Fruit fly (Drosophila melanogaster): ENCODE results near the gene CG13023.

Gene CG13023

dm6 chr3L:16956003-16956767 lies 29.0 kb upstream of the CG13023 start (continued):
- TF ChIP-seq slbo (GFP tag; IDR thresholded peaks at IDR 0.05): no peak
- no peak for TF ChIP-seq z (GFP tag; IDR thresholded peaks at IDR 0.05)
- no peak for TF ChIP-seq Hmx (GFP tag; optimal IDR thresholded peaks at IDR 0.05)
- peak; percentile 52 for TF ChIP-seq Med (GFP tag)
- TF ChIP-seq CG12071 (GFP tag; optimal IDR thresholded peaks at IDR 0.05): no peak
- no peak for TF ChIP-seq H15 (GFP tag; IDR thresholded peaks at IDR 0.05)
- TF ChIP-seq ftz-f1 (GFP tag; optimal IDR thresholded peaks at IDR 0.05): peak; percentile 7
- TF ChIP-seq Scr (GFP tag; IDR thresholded peaks at IDR 0.05; ENCODE audit: partially characterized antibody): no peak
- TF ChIP-seq Myb (GFP tag; optimal IDR thresholded peaks at IDR 0.05): no peak
- no peak for TF ChIP-seq CG33557 (GFP tag; optimal IDR thresholded peaks at IDR 0.05)
- peak; percentile 68 for TF ChIP-seq crol (GFP tag; IDR thresholded peaks at IDR 0.05)
- TF ChIP-seq lbe (GFP tag; optimal IDR thresholded peaks at IDR 0.05): peak; percentile 36
- no peak for TF ChIP-seq Rx (GFP tag; IDR thresholded peaks at IDR 0.05)
- no peak for TF ChIP-seq Elba2 (GFP tag; optimal IDR thresholded peaks at IDR 0.05)
- TF ChIP-seq klu (GFP tag; IDR thresholded peaks at IDR 0.05): no peak
- TF ChIP-seq fd96Cb (tag; optimal IDR thresholded peaks at IDR 0.05): no peak
- TF ChIP-seq rib (GFP tag; IDR thresholded peaks at IDR 0.05): 0 out of 2 replicates have a peak, but pooled peaks have one; percentile 12
- no peak for TF ChIP-seq caup (GFP tag; optimal IDR thresholded peaks at IDR 0.05; ENCODE audit: severe bottlenecking)
- no peak for TF ChIP-seq CG1233 (GFP tag; optimal IDR thresholded peaks at IDR 0.05)
- TF ChIP-seq Xrp1 (GFP tag; IDR thresholded peaks at IDR 0.05): no peak
- no peak for TF ChIP-seq CG2678 (tag; optimal IDR thresholded peaks at IDR 0.05)
- TF ChIP-seq CG4424 (GFP tag; optimal IDR thresholded peaks at IDR 0.05): no peak
- TF ChIP-seq emc (GFP tag; optimal IDR thresholded peaks at IDR 0.05): no peak
- no peak for TF ChIP-seq CG15601 (tag; optimal IDR thresholded peaks at IDR 0.05)
- no peak for TF ChIP-seq pzg (GFP tag; optimal IDR thresholded peaks at IDR 0.05)
- no peak for TF ChIP-seq Meics (GFP tag; optimal IDR thresholded peaks at IDR 0.05)
- TF ChIP-seq CG2199 (GFP tag; IDR thresholded peaks at IDR 0.05): peak; percentile 71; the same call in 1 of the 3 replicates
- TF ChIP-seq vvl (GFP tag; IDR thresholded peaks at IDR 0.05): no peak; the same call in 1 of the 2 replicates
- no peak for TF ChIP-seq Dbx (GFP tag; IDR thresholded peaks at IDR 0.05)
- no peak for TF ChIP-seq CG43689 (GFP tag; IDR thresholded peaks at IDR 0.05)
- TF ChIP-seq schlank (tag; optimal IDR thresholded peaks at IDR 0.05): no peak
- no peak for TF ChIP-seq eyg (GFP tag; optimal IDR thresholded peaks at IDR 0.05)
- TF ChIP-seq Jarid2 (GFP tag; optimal IDR thresholded peaks at IDR 0.05): no peak
- TF ChIP-seq Vsx1 (GFP tag; optimal IDR thresholded peaks at IDR 0.05): no peak
- TF ChIP-seq kah (GFP tag; optimal IDR thresholded peaks at IDR 0.05): no peak
- TF ChIP-seq ssp (GFP tag; IDR thresholded peaks at IDR 0.05): no peak
- TF ChIP-seq CG5180 (GFP tag; optimal IDR thresholded peaks at IDR 0.05): no peak
- no peak for TF ChIP-seq scrt (GFP tag; optimal IDR thresholded peaks at IDR 0.05)
- no peak for TF ChIP-seq tio (GFP tag; optimal IDR thresholded peaks at IDR 0.05)
- TF ChIP-seq kay (GFP tag; optimal IDR thresholded peaks at IDR 0.05): no peak
- TF ChIP-seq salm (tag; optimal IDR thresholded peaks at IDR 0.05): no peak
- no peak for TF ChIP-seq Fer1 (GFP tag; optimal IDR thresholded peaks at IDR 0.05)
- TF ChIP-seq Poxn (GFP tag; IDR thresholded peaks at IDR 0.05): no peak
- peak; percentile 34; the same call in 1 of the 2 replicates for TF ChIP-seq CG31441 (GFP tag; IDR thresholded peaks at IDR 0.05)
- no peak for TF ChIP-seq Sox102F (GFP tag; optimal IDR thresholded peaks at IDR 0.05)
- no peak for TF ChIP-seq CG30431 (GFP tag; optimal IDR thresholded peaks at IDR 0.05)
- TF ChIP-seq sqz (GFP tag; optimal IDR thresholded peaks at IDR 0.05): no peak
- 0 out of 2 replicates have a peak, but pooled peaks have one; percentile 14 for TF ChIP-seq chm (GFP tag; IDR thresholded peaks at IDR 0.05)
- TF ChIP-seq CG7928 (GFP tag; optimal IDR thresholded peaks at IDR 0.05): no peak
- no peak for TF ChIP-seq btn (GFP tag; optimal IDR thresholded peaks at IDR 0.05)
